Fruit fly (Drosophila melanogaster) whole organism, embryonic: ENCODE results near the gene rictor.

Experiments
- Atf-2 ChIP-seq: fragments of 200-800 bp; sonication (Bioruptor generic); optimal IDR thresholded peaks from 2 replicates; lab custom pipeline; 2016; ENCODE audit warnings: missing biosample characterization, missing genetic modification characterization
- Atf3 ChIP-seq: fragments of 200-800 bp; sonication (Bioruptor generic); optimal IDR thresholded peaks from 3 replicates; lab custom pipeline; 2016; ENCODE audit warnings: missing biosample characterization, missing genetic modification characterization
- Blimp-1 ChIP-seq: fragments of 200-800 bp; sonication (Bioruptor generic); optimal IDR thresholded peaks from 3 replicates; lab custom pipeline; 2018; ENCODE audit warnings: missing biosample characterization, missing genetic modification characterization, mild to moderate bottlenecking, moderate library complexity, missing genetic modification reagents
- CG10321 ChIP-seq: fragments of 200-800 bp; sonication (Bioruptor generic); IDR thresholded peaks from 2 replicates; pipeline ENCODE4 v1.3.6; 2022; ENCODE audit warnings: missing biosample characterization, missing genetic modification characterization
- CG10979 ChIP-seq: fragments of 200-800 bp; sonication (Bioruptor generic); optimal IDR thresholded peaks from 2 replicates; lab custom pipeline; 2018; ENCODE audit warnings: missing biosample characterization, mild to moderate bottlenecking, missing genetic modification characterization, moderate library complexity
- CG12219 ChIP-seq: fragments of 200-800 bp; sonication (Bioruptor generic); optimal IDR thresholded peaks from 3 replicates; lab custom pipeline; 2018; ENCODE audit warnings: missing biosample characterization, mild to moderate bottlenecking, missing genetic modification characterization
- CG12659 ChIP-seq: fragments of 200-800 bp; sonication (Bioruptor generic); optimal IDR thresholded peaks from 3 replicates; lab custom pipeline; 2017; ENCODE audit warnings: mild to moderate bottlenecking, missing biosample characterization, missing genetic modification reagents, missing genetic modification characterization
- CG13424 ChIP-seq: fragments of 200-800 bp; sonication (Bioruptor generic); optimal IDR thresholded peaks from 2 replicates; lab custom pipeline; 2019; ENCODE audit warnings: missing biosample characterization, mild to moderate bottlenecking, missing genetic modification characterization, moderate library complexity
- CG13624 ChIP-seq: fragments of 200-800 bp; sonication (Bioruptor generic); optimal IDR thresholded peaks from 2 replicates; lab custom pipeline; 2016; ENCODE audit warnings: missing biosample characterization, missing genetic modification characterization
- CG13894 ChIP-seq: fragments of 200-800 bp; sonication (Bioruptor generic); optimal IDR thresholded peaks from 3 replicates; lab custom pipeline; 2018; ENCODE audit warnings: missing biosample characterization, mild to moderate bottlenecking, missing genetic modification characterization, moderate library complexity
- CG14667 ChIP-seq: fragments of 200-800 bp; sonication (Bioruptor generic); IDR thresholded peaks from 2 replicates; pipeline ENCODE4 v1.3.6; 2022; ENCODE audit warnings: missing biosample characterization, missing genetic modification characterization
- CG14965 ChIP-seq: fragments of 200-800 bp; sonication (Bioruptor generic); optimal IDR thresholded peaks from 2 replicates; lab custom pipeline; 2016; ENCODE audit warnings: missing biosample characterization, missing genetic modification characterization, borderline replicate concordance
- CG16779 ChIP-seq: fragments of 200-800 bp; sonication (Bioruptor generic); IDR thresholded peaks from 2 replicates; pipeline ENCODE4 v1.3.6; 2022; ENCODE audit warnings: missing biosample characterization, missing genetic modification characterization
- CG17568 ChIP-seq: fragments of 200-800 bp; sonication (Bioruptor generic); optimal IDR thresholded peaks from 2 replicates; lab custom pipeline; 2018; ENCODE audit warnings: missing biosample characterization, mild to moderate bottlenecking, missing genetic modification characterization, moderate library complexity
- CG31388 ChIP-seq: fragments of 200-800 bp; sonication (Bioruptor generic); optimal IDR thresholded peaks from 2 replicates; lab custom pipeline; 2016; ENCODE audit warnings: missing biosample characterization, missing genetic modification characterization
- CG4328 ChIP-seq: fragments of 200-800 bp; sonication (Bioruptor generic); optimal IDR thresholded peaks from 3 replicates; lab custom pipeline; 2017; ENCODE audit warnings: missing biosample characterization, missing genetic modification reagents, missing genetic modification characterization
- CG4424 ChIP-seq: fragments of 200-800 bp; sonication (Bioruptor generic); optimal IDR thresholded peaks from 3 replicates; lab custom pipeline; 2016; ENCODE audit warnings: missing biosample characterization, missing genetic modification characterization
- CG6765 ChIP-seq: fragments of 200-800 bp; sonication (Bioruptor generic); optimal IDR thresholded peaks from 3 replicates; lab custom pipeline; 2017; ENCODE audit warnings: missing biosample characterization, mild to moderate bottlenecking, missing genetic modification characterization
- CG6791 ChIP-seq: fragments of 200-800 bp; sonication (Bioruptor generic); IDR thresholded peaks from 3 replicates; pipeline ENCODE4 v1.3.6; 2022; ENCODE audit warnings: missing biosample characterization, missing genetic modification characterization; ENCODE audit not compliant: partially characterized antibody
- CG9609 ChIP-seq: fragments of 200-800 bp; sonication (Bioruptor generic); optimal IDR thresholded peaks from 3 replicates; lab custom pipeline; 2016; ENCODE audit warnings: missing biosample characterization, missing genetic modification characterization
- Chrac-16 ChIP-seq: fragments of 200-800 bp; sonication (Bioruptor generic); optimal IDR thresholded peaks from 3 replicates; lab custom pipeline; 2016; ENCODE audit warnings: missing biosample characterization, missing genetic modification characterization
- D19B ChIP-seq: fragments of 200-800 bp; sonication (Bioruptor generic); optimal IDR thresholded peaks from 2 replicates; lab custom pipeline; 2017; ENCODE audit warnings: missing biosample characterization, mild to moderate bottlenecking, missing genetic modification characterization
- Dip2 ChIP-seq: fragments of 200-800 bp; sonication (Bioruptor generic); IDR thresholded peaks from 2 replicates; pipeline ENCODE4 v1.3.6; 2022; ENCODE audit warnings: missing biosample characterization, missing genetic modification characterization
- Dip3 ChIP-seq: fragments of 200-800 bp; sonication (Bioruptor generic); optimal IDR thresholded peaks from 3 replicates; lab custom pipeline; 2016; ENCODE audit warnings: missing biosample characterization, missing genetic modification characterization
- H15 ChIP-seq: fragments of 200-800 bp; sonication (Bioruptor generic); IDR thresholded peaks from 3 replicates; pipeline ENCODE4 v1.3.6; 2022; ENCODE audit warnings: missing biosample characterization, missing genetic modification characterization
- Hand ChIP-seq: fragments of 200-800 bp; sonication (Bioruptor generic); optimal IDR thresholded peaks from 2 replicates; lab custom pipeline; 2017; ENCODE audit warnings: mild to moderate bottlenecking, missing biosample characterization, missing genetic modification reagents, missing genetic modification characterization
- HmgD ChIP-seq: fragments of 200-800 bp; sonication (Bioruptor generic); optimal IDR thresholded peaks from 3 replicates; lab custom pipeline; 2016; ENCODE audit warnings: missing biosample characterization, missing genetic modification characterization
- MESR4 ChIP-seq: fragments of 200-800 bp; sonication (Bioruptor generic); optimal IDR thresholded peaks from 2 replicates; lab custom pipeline; 2018; ENCODE audit warnings: missing biosample characterization, mild to moderate bottlenecking, missing genetic modification characterization, moderate library complexity
- Meics ChIP-seq: fragments of 200-800 bp; sonication (Bioruptor generic); optimal IDR thresholded peaks from 2 replicates; lab custom pipeline; 2017; ENCODE audit warnings: missing biosample characterization, mild to moderate bottlenecking, missing genetic modification characterization
- NfI ChIP-seq: fragments of 200-800 bp; sonication (Bioruptor generic); optimal IDR thresholded peaks from 3 replicates; lab custom pipeline; 2018; ENCODE audit warnings: missing biosample characterization, mild to moderate bottlenecking, missing genetic modification characterization, moderate library complexity
- Sin3A ChIP-seq: fragments of >200 bp; optimal IDR thresholded peaks from 2 replicates; lab custom pipeline; 2018
- Sry-δ ChIP-seq: fragments of 200-800 bp; sonication (Bioruptor generic); optimal IDR thresholded peaks from 2 replicates; lab custom pipeline; 2016; ENCODE audit warnings: missing biosample characterization, missing genetic modification characterization
- Ssrp ChIP-seq: fragments of 200-800 bp; sonication (Bioruptor generic); optimal IDR thresholded peaks from 2 replicates; lab custom pipeline; 2018; ENCODE audit warnings: missing biosample characterization, mild to moderate bottlenecking, missing genetic modification characterization, moderate library complexity
- cato ChIP-seq: fragments of 200-800 bp; sonication (Bioruptor generic); optimal IDR thresholded peaks from 2 replicates; lab custom pipeline; 2016; ENCODE audit warnings: missing biosample characterization, missing genetic modification characterization, borderline replicate concordance
- crc ChIP-seq: fragments of 200-800 bp; sonication (Bioruptor generic); optimal IDR thresholded peaks from 2 replicates; lab custom pipeline; 2016; ENCODE audit warnings: missing biosample characterization, missing genetic modification characterization
- da ChIP-seq: fragments of 200-800 bp; sonication (Bioruptor generic); optimal IDR thresholded peaks from 2 replicates; lab custom pipeline; 2016; ENCODE audit warnings: missing biosample characterization, missing genetic modification characterization
- dmrt99B ChIP-seq: fragments of 200-800 bp; sonication (Bioruptor generic); optimal IDR thresholded peaks from 2 replicates; lab custom pipeline; 2018; ENCODE audit warnings: missing biosample characterization, mild to moderate bottlenecking, missing genetic modification characterization, moderate library complexity
- ems ChIP-seq: fragments of 200-800 bp; sonication (Bioruptor generic); optimal IDR thresholded peaks from 3 replicates; lab custom pipeline; 2016; ENCODE audit warnings: missing biosample characterization, missing genetic modification characterization
- fd3F ChIP-seq: fragments of 200-800 bp; sonication (Bioruptor generic); optimal IDR thresholded peaks from 2 replicates; lab custom pipeline; 2018; ENCODE audit warnings: missing biosample characterization, mild to moderate bottlenecking, missing genetic modification characterization, moderate library complexity
- hbn ChIP-seq: fragments of 200-800 bp; sonication (Bioruptor generic); IDR thresholded peaks from 2 replicates; pipeline ENCODE4 v1.3.6; 2022; ENCODE audit warnings: missing biosample characterization, missing genetic modification characterization; ENCODE audit not compliant: partially characterized antibody
- inv ChIP-seq: fragments of 200-800 bp; sonication (Bioruptor generic); IDR thresholded peaks from 2 replicates; pipeline ENCODE4 v1.3.6; 2022; ENCODE audit warnings: missing biosample characterization, missing genetic modification characterization; ENCODE audit not compliant: partially characterized antibody
- jumu ChIP-seq: fragments of 200-800 bp; sonication (Bioruptor generic); optimal IDR thresholded peaks from 3 replicates; lab custom pipeline; 2016; ENCODE audit warnings: missing biosample characterization, missing genetic modification characterization
- lola ChIP-seq, 3 experiments: fragments of >200 bp in 2 of 3; fragments of 200-800 bp in 1 of 3; sonication (Bioruptor generic) in 1 of 3; optimal IDR thresholded peaks; 2 replicates each; lab custom pipeline; 2017 to 2019; ENCODE audit warnings: missing biosample characterization in 3 of 3, missing genetic modification characterization in 3 of 3, mild to moderate bottlenecking in 1 of 3, moderate library complexity in 1 of 3
- luna ChIP-seq: fragments of 200-800 bp; sonication (Bioruptor generic); optimal IDR thresholded peaks from 2 replicates; lab custom pipeline; 2016; ENCODE audit warnings: missing biosample characterization, missing genetic modification characterization
- pita ChIP-seq: fragments of 200-800 bp; sonication (Bioruptor generic); optimal IDR thresholded peaks from 2 replicates; lab custom pipeline; 2017; ENCODE audit warnings: missing biosample characterization, mild to moderate bottlenecking, missing genetic modification characterization
- pros ChIP-seq: fragments of 200-800 bp; sonication (Bioruptor generic); optimal IDR thresholded peaks from 3 replicates; lab custom pipeline; 2019; ENCODE audit warnings: missing biosample characterization, mild to moderate bottlenecking, missing genetic modification characterization, moderate library complexity
- sr ChIP-seq: fragments of 200-800 bp; sonication (Bioruptor generic); IDR thresholded peaks from 3 replicates; pipeline ENCODE4 v1.3.6; 2022; ENCODE audit warnings: missing biosample characterization, missing genetic modification characterization
- tgo ChIP-seq: fragments of 200-800 bp; sonication (Bioruptor generic); IDR thresholded peaks from 3 replicates; pipeline ENCODE4 v1.3.6; 2022; ENCODE audit warnings: missing biosample characterization, missing genetic modification characterization
- tio ChIP-seq: fragments of 200-800 bp; sonication (Bioruptor generic); optimal IDR thresholded peaks from 2 replicates; lab custom pipeline; 2017; ENCODE audit warnings: missing biosample characterization, missing genetic modification characterization, inconsistent platforms
- tna ChIP-seq: fragments of 200-800 bp; sonication (Bioruptor generic); IDR thresholded peaks from 2 replicates; pipeline ENCODE4 v1.3.6; 2022; ENCODE audit warnings: missing biosample characterization, missing genetic modification characterization; ENCODE audit not compliant: partially characterized antibody
- wor ChIP-seq: fragments of 200-800 bp; sonication (Bioruptor generic); IDR thresholded peaks from 2 replicates; pipeline ENCODE4 v1.3.6; 2022; ENCODE audit warnings: missing biosample characterization, missing genetic modification characterization

rictor gene

DNA sequence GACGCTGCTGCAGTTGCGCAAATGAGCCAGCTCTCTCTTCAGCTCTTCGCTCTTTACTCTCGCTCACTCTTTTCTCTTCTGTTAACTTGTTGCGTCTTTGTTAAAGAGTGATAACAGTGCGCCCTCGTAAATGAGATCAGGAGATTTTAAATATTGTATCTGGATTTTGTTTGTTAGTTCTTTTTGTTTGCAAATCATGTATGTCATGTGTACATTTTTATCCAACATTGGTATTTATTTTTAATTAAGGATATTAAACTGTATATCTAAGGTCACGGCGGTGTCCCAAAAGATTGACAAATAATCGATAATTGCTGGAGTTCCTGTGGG lies 37.7 kb upstream of the rictor start (continued):
- no peak for TF ChIP-seq Meics (GFP tag; lab: Kevin White, UChicago)
- TF ChIP-seq tio = no peak
- no peak for TF ChIP-seq pita (GFP tag; lab: Kevin White, UChicago)
- TF ChIP-seq CG12659 = no peak
- no peak for TF ChIP-seq tna (GFP tag; lab: Robert Waterston, UW)
- TF ChIP-seq Dip3 = peak; percentile 37
- peak; percentile 32 for TF ChIP-seq Chrac-16
- TF ChIP-seq crc (GFP tag; lab: Kevin White, UChicago) = no peak
- TF ChIP-seq CG16779 (GFP tag; lab: Robert Waterston, UW) = no peak
- TF ChIP-seq Ssrp (tag; lab: Kevin White, UChicago) = peak; percentile 24
- no peak for TF ChIP-seq Sin3A (lab: Kevin White, UChicago)
- TF ChIP-seq NfI = peak; percentile 35
- TF ChIP-seq CG12219 (GFP tag; lab: Kevin White, UChicago) = peak; percentile 32
- peak; percentile 37 for TF ChIP-seq jumu (GFP tag; lab: Kevin White, UChicago)
- no peak for TF ChIP-seq da (GFP tag; lab: Kevin White, UChicago)
- TF ChIP-seq CG17568 = peak; percentile 60
- TF ChIP-seq fd3F = peak; percentile 4
- TF ChIP-seq CG4424 (GFP tag; lab: Kevin White, UChicago) = peak; percentile 11
- no peak for TF ChIP-seq CG13894 (tag; lab: Kevin White, UChicago)
- TF ChIP-seq HmgD (GFP tag; lab: Kevin White, UChicago) = no peak
- no peak for TF ChIP-seq MESR4 (GFP tag; lab: Kevin White, UChicago)
- TF ChIP-seq Hand (GFP tag; lab: Kevin White, UChicago) = no peak
- no peak for TF ChIP-seq ems (GFP tag; lab: Kevin White, UChicago)
- no peak for TF ChIP-seq Atf-2 (GFP tag; lab: Kevin White, UChicago)
- no peak for TF ChIP-seq H15 (GFP tag; lab: Robert Waterston, UW)
- TF ChIP-seq Blimp-1 (GFP tag; lab: Kevin White, UChicago) = peak; percentile 48
- no peak for TF ChIP-seq pros (GFP tag; lab: Kevin White, UChicago)
- TF ChIP-seq hbn (GFP tag; lab: Robert Waterston, UW) = no peak
- no peak for TF ChIP-seq CG10321 (GFP tag; lab: Robert Waterston, UW)
- TF ChIP-seq Dip2 (GFP tag; lab: Robert Waterston, UW) = no peak
- no peak for TF ChIP-seq D19B (GFP tag; lab: Kevin White, UChicago)
- peak; percentile 12 for TF ChIP-seq CG13624 (GFP tag; lab: Kevin White, UChicago)
- TF ChIP-seq CG14965 (GFP tag; lab: Kevin White, UChicago) = no peak
- no peak for TF ChIP-seq Atf3
- peak; percentile 42 for TF ChIP-seq dmrt99B (tag; lab: Kevin White, UChicago)
- TF ChIP-seq inv (GFP tag; lab: Robert Waterston, UW) = no peak
- TF ChIP-seq CG31388 = no peak
- TF ChIP-seq CG10979 (tag; lab: Kevin White, UChicago) = peak; percentile 55
- TF ChIP-seq tgo (GFP tag; lab: Robert Waterston, UW) = peak; percentile 30; the same call in 1 of the 3 replicates
- TF ChIP-seq wor (GFP tag; lab: Robert Waterston, UW) = peak; percentile 28; the same call in 1 of the 2 replicates
- TF ChIP-seq cato (GFP tag; lab: Kevin White, UChicago) = no peak
- TF ChIP-seq lola (GFP tag; optimal IDR thresholded peaks at IDR 0.05; lab: Kevin White, UChicago) = peak in 1 of 3 experiments; percentile 2
- TF ChIP-seq CG9609 (GFP tag; lab: Kevin White, UChicago) = no peak
- no peak for TF ChIP-seq CG6765
- no peak for TF ChIP-seq luna
- TF ChIP-seq CG14667 (GFP tag; lab: Robert Waterston, UW) = peak; percentile 13; the same call in 1 of the 2 replicates
- no peak for TF ChIP-seq CG6791
- TF ChIP-seq sr = no peak
- no peak for TF ChIP-seq CG4328 (GFP tag; lab: Kevin White, UChicago)
- no peak for TF ChIP-seq Sry-δ (GFP tag; lab: Kevin White, UChicago)
- TF ChIP-seq CG13424 = peak; percentile 44
